Fruit fly (Drosophila melanogaster) whole organism, embryonic: Measurements from ENCODE around the gene CG15160.

Source experiments
- BEAF-32 ChIP-seq: fragments of 200-800 bp; sonication (Bioruptor generic); optimal IDR thresholded peaks from 3 replicates; lab custom pipeline; 2017; ENCODE audit warnings: missing biosample characterization, missing genetic modification characterization, mild to moderate bottlenecking, moderate library complexity, missing genetic modification reagents
- CG10654 ChIP-seq: fragments of 200-800 bp; sonication (Bioruptor generic); optimal IDR thresholded peaks from 2 replicates; lab custom pipeline; 2016; ENCODE audit warnings: missing biosample characterization, missing genetic modification characterization
- CG11398 ChIP-seq: fragments of 200-800 bp; sonication (Bioruptor generic); optimal IDR thresholded peaks from 2 replicates; lab custom pipeline; 2016; ENCODE audit warnings: missing biosample characterization, missing genetic modification characterization
- CG13894 ChIP-seq: fragments of 200-800 bp; sonication (Bioruptor generic); optimal IDR thresholded peaks from 3 replicates; lab custom pipeline; 2018; ENCODE audit warnings: missing biosample characterization, mild to moderate bottlenecking, missing genetic modification characterization, moderate library complexity
- CG1603 ChIP-seq: fragments of 200-800 bp; sonication (Bioruptor generic); optimal IDR thresholded peaks from 2 replicates; lab custom pipeline; 2019; ENCODE audit warnings: missing biosample characterization, mild to moderate bottlenecking, missing genetic modification characterization, moderate library complexity
- CG17328 ChIP-seq: fragments of 200-800 bp; sonication (Bioruptor generic); IDR thresholded peaks from 2 replicates; pipeline ENCODE4 v1.3.6; 2022; ENCODE audit warnings: missing biosample characterization, missing genetic modification characterization
- CG17802 ChIP-seq: fragments of 200-800 bp; sonication (Bioruptor generic); optimal IDR thresholded peaks from 2 replicates; lab custom pipeline; 2018; ENCODE audit warnings: missing biosample characterization, mild to moderate bottlenecking, missing genetic modification characterization, moderate library complexity
- CG18011 ChIP-seq: fragments of 200-800 bp; sonication (Bioruptor generic); optimal IDR thresholded peaks from 2 replicates; lab custom pipeline; 2017; ENCODE audit warnings: missing biosample characterization, missing genetic modification characterization, mild to moderate bottlenecking, moderate library complexity, missing genotype
- CG31388 ChIP-seq: fragments of 200-800 bp; sonication (Bioruptor generic); optimal IDR thresholded peaks from 2 replicates; lab custom pipeline; 2016; ENCODE audit warnings: missing biosample characterization, missing genetic modification characterization
- CG3163 ChIP-seq: fragments of 200-800 bp; sonication (Bioruptor generic); optimal IDR thresholded peaks from 3 replicates; lab custom pipeline; 2016; ENCODE audit warnings: missing biosample characterization, missing genetic modification characterization
- CG33213 ChIP-seq: fragments of 200-800 bp; sonication (Bioruptor generic); optimal IDR thresholded peaks from 3 replicates; lab custom pipeline; 2016; ENCODE audit warnings: missing biosample characterization, missing genetic modification characterization
- CG3838 ChIP-seq: fragments of 200-800 bp; sonication (Bioruptor generic); optimal IDR thresholded peaks from 3 replicates; lab custom pipeline; 2016; ENCODE audit warnings: missing biosample characterization, missing genetic modification characterization
- CG4360 ChIP-seq: fragments of 200-800 bp; sonication (Bioruptor generic); IDR thresholded peaks from 2 replicates; pipeline ENCODE4 v1.3.6; 2022; ENCODE audit warnings: missing biosample characterization, missing genetic modification characterization
- CG4854 ChIP-seq: fragments of 200-800 bp; sonication (Bioruptor generic); optimal IDR thresholded peaks from 2 replicates; lab custom pipeline; 2016; ENCODE audit warnings: missing biosample characterization, missing genetic modification characterization, inconsistent platforms
- CG6175 ChIP-seq: fragments of 200-800 bp; sonication (Bioruptor generic); IDR thresholded peaks from 3 replicates; pipeline ENCODE4 v1.3.6; 2022; ENCODE audit warnings: missing biosample characterization, missing genetic modification characterization
- CG6254 ChIP-seq: fragments of 200-800 bp; sonication (Bioruptor generic); optimal IDR thresholded peaks from 3 replicates; lab custom pipeline; 2017; ENCODE audit warnings: mild to moderate bottlenecking, missing biosample characterization, missing genetic modification reagents, missing genetic modification characterization
- CG6813 ChIP-seq: fragments of 200-800 bp; sonication (Bioruptor generic); optimal IDR thresholded peaks from 2 replicates; lab custom pipeline; 2017; ENCODE audit warnings: missing biosample characterization, missing genetic modification characterization, mild to moderate bottlenecking, moderate library complexity, missing genetic modification reagents
- CG7372 ChIP-seq: fragments of 200-800 bp; sonication (Bioruptor generic); IDR thresholded peaks from 2 replicates; pipeline ENCODE4 v1.3.6; 2022; ENCODE audit warnings: missing biosample characterization, missing genetic modification characterization
- CG7839 ChIP-seq: fragments of 200-800 bp; sonication (Bioruptor generic); optimal IDR thresholded peaks from 3 replicates; lab custom pipeline; 2018; ENCODE audit warnings: missing biosample characterization, mild to moderate bottlenecking, missing genetic modification characterization, moderate library complexity
- CG8290 ChIP-seq, 3 experiments: fragments of 200-800 bp; sonication (Bioruptor generic); optimal IDR thresholded peaks; 2 replicates each; lab custom pipeline; 2016 to 2019; ENCODE audit warnings: missing biosample characterization in 3 of 3, missing genetic modification characterization in 3 of 3, mild to moderate bottlenecking in 2 of 3, moderate library complexity in 1 of 3
- CG9215 ChIP-seq: fragments of 200-800 bp; sonication (Bioruptor generic); IDR thresholded peaks from 2 replicates; pipeline ENCODE4 v1.3.6; 2022; ENCODE audit warnings: missing biosample characterization, missing genetic modification characterization
- CG9797 ChIP-seq: fragments of 200-800 bp; sonication (Bioruptor generic); optimal IDR thresholded peaks from 3 replicates; lab custom pipeline; 2018; ENCODE audit warnings: missing biosample characterization, mild to moderate bottlenecking, missing genetic modification characterization
- D19A ChIP-seq: fragments of 200-800 bp; optimal IDR thresholded peaks from 3 replicates; lab custom pipeline; 2019; ENCODE audit warnings: missing biosample characterization, mild to moderate bottlenecking, missing genetic modification characterization, moderate library complexity
- D19B ChIP-seq: fragments of 200-800 bp; sonication (Bioruptor generic); optimal IDR thresholded peaks from 2 replicates; lab custom pipeline; 2017; ENCODE audit warnings: missing biosample characterization, mild to moderate bottlenecking, missing genetic modification characterization
- Dp ChIP-seq: fragments of 200-800 bp; sonication (Bioruptor generic); optimal IDR thresholded peaks from 2 replicates; lab custom pipeline; 2018; ENCODE audit warnings: missing biosample characterization, mild to moderate bottlenecking, missing genetic modification characterization, moderate library complexity
- Eip74EF ChIP-seq, 2 experiments: fragments of 200-800 bp in 1 of 2; fragments of >200 bp in 1 of 2; sonication (Bioruptor generic) in 1 of 2; optimal IDR thresholded peaks; 2 replicates each; lab custom pipeline; 2017 to 2019; ENCODE audit warnings: missing biosample characterization in 2 of 2, missing genetic modification characterization in 2 of 2, mild to moderate bottlenecking in 1 of 2, moderate library complexity in 1 of 2
- Gug ChIP-seq: fragments of 200-800 bp; sonication (Bioruptor generic); IDR thresholded peaks from 4 replicates; pipeline ENCODE4 v1.3.6; 2022; ENCODE audit warnings: missing biosample characterization, missing genetic modification characterization
- Hr39 ChIP-seq: fragments of >200 bp; optimal IDR thresholded peaks from 2 replicates; lab custom pipeline; 2017
- Hr51 ChIP-seq, 2 experiments: fragments of 200-800 bp; sonication (Bioruptor generic); optimal IDR thresholded peaks; 2 replicates in 1 of 2; 3 replicates in 1 of 2; lab custom pipeline; 2016 to 2018; ENCODE audit warnings: missing biosample characterization in 2 of 2, missing genetic modification characterization in 2 of 2, mild to moderate bottlenecking in 1 of 2, moderate library complexity in 1 of 2
- Kr ChIP-seq: fragments of 200-800 bp; sonication (Bioruptor generic); optimal IDR thresholded peaks from 2 replicates; lab custom pipeline; 2017; ENCODE audit warnings: missing biosample characterization, mild to moderate bottlenecking, missing genetic modification characterization
- Max ChIP-seq: fragments of 200-800 bp; sonication (Bioruptor generic); optimal IDR thresholded peaks from 2 replicates; lab custom pipeline; 2016; ENCODE audit warnings: missing biosample characterization, mild to moderate bottlenecking, missing genetic modification characterization
- NFAT ChIP-seq: fragments of 200-800 bp; sonication (Bioruptor generic); IDR thresholded peaks from 2 replicates; pipeline ENCODE4 v1.3.6; 2022; ENCODE audit warnings: missing biosample characterization, missing genetic modification characterization
- Ravus ChIP-seq: fragments of 200-800 bp; sonication (Bioruptor generic); IDR thresholded peaks from 2 replicates; pipeline ENCODE4 v1.3.6; 2022; ENCODE audit warnings: missing biosample characterization, missing genetic modification characterization
- Sry-δ ChIP-seq: fragments of 200-800 bp; sonication (Bioruptor generic); optimal IDR thresholded peaks from 2 replicates; lab custom pipeline; 2016; ENCODE audit warnings: missing biosample characterization, missing genetic modification characterization
- Stat92E ChIP-seq, 3 experiments: fragments of >200 bp in 2 of 3; fragments of 200-800 bp in 1 of 3; sonication (Bioruptor generic) in 1 of 3; optimal IDR thresholded peaks; 2 replicates each; lab custom pipeline; 2017 to 2019; ENCODE audit warnings: missing biosample characterization in 3 of 3, missing genetic modification characterization in 3 of 3, mild to moderate bottlenecking in 1 of 3, moderate library complexity in 1 of 3
- Taf1 ChIP-seq: fragments of 200-800 bp; sonication (Bioruptor generic); IDR thresholded peaks from 2 replicates; pipeline ENCODE4 v1.3.6; 2022; ENCODE audit warnings: missing biosample characterization, missing genetic modification characterization
- dmrt11E ChIP-seq: fragments of 200-800 bp; sonication (Bioruptor generic); optimal IDR thresholded peaks from 3 replicates; lab custom pipeline; 2018; ENCODE audit warnings: missing biosample characterization, mild to moderate bottlenecking, missing genetic modification characterization, moderate library complexity
- emc ChIP-seq: fragments of 200-800 bp; sonication (Bioruptor generic); optimal IDR thresholded peaks from 2 replicates; lab custom pipeline; 2016; ENCODE audit warnings: missing biosample characterization, missing genetic modification characterization
- esg ChIP-seq: fragments of 200-800 bp; sonication (Bioruptor generic); conservative IDR thresholded peaks from 2 replicates; pipeline ENCODE4 v1.3.6; 2022; ENCODE audit warnings: missing biosample characterization, missing genetic modification characterization
- exex ChIP-seq: fragments of 200-800 bp; sonication (Bioruptor generic); optimal IDR thresholded peaks from 4 replicates; lab custom pipeline; 2018; ENCODE audit warnings: missing biosample characterization, mild to moderate bottlenecking, missing genetic modification characterization, moderate library complexity
- gcm ChIP-seq: fragments of 200-800 bp; sonication (Bioruptor generic); optimal IDR thresholded peaks from 2 replicates; lab custom pipeline; 2019; ENCODE audit warnings: missing biosample characterization, mild to moderate bottlenecking, missing genetic modification characterization, moderate library complexity
- gem ChIP-seq: fragments of 200-800 bp; sonication (Bioruptor generic); optimal IDR thresholded peaks from 2 replicates; lab custom pipeline; 2019; ENCODE audit warnings: missing biosample characterization, mild to moderate bottlenecking, missing genetic modification characterization, moderate library complexity
- grn ChIP-seq: fragments of 200-800 bp; sonication (Bioruptor generic); optimal IDR thresholded peaks from 3 replicates; lab custom pipeline; 2017; ENCODE audit warnings: missing biosample characterization, missing genetic modification characterization
- knrl ChIP-seq: fragments of 200-800 bp; sonication (Bioruptor generic); IDR thresholded peaks from 3 replicates; pipeline ENCODE4 v1.3.6; 2022; ENCODE audit warnings: missing biosample characterization, missing genetic modification characterization; ENCODE audit not compliant: partially characterized antibody
- mam ChIP-seq: fragments of 200-800 bp; sonication (Bioruptor generic); optimal IDR thresholded peaks from 3 replicates; lab custom pipeline; 2016; ENCODE audit warnings: missing biosample characterization, missing genetic modification characterization
- peb ChIP-seq: fragments of 200-800 bp; sonication (Bioruptor generic); IDR thresholded peaks from 2 replicates; pipeline ENCODE4 v1.3.6; 2022; ENCODE audit warnings: missing biosample characterization, missing genetic modification characterization
- pnt ChIP-seq: fragments of 200-800 bp; sonication (Bioruptor generic); optimal IDR thresholded peaks from 3 replicates; lab custom pipeline; 2016; ENCODE audit warnings: missing biosample characterization, missing genetic modification characterization
- psq ChIP-seq: fragments of 200-800 bp; sonication (Bioruptor generic); optimal IDR thresholded peaks from 2 replicates; lab custom pipeline; 2017; ENCODE audit warnings: missing biosample characterization, missing genetic modification characterization
- pzg ChIP-seq: fragments of 200-800 bp; sonication (Bioruptor generic); optimal IDR thresholded peaks from 3 replicates; lab custom pipeline; 2018; ENCODE audit warnings: missing biosample characterization, mild to moderate bottlenecking, missing genetic modification characterization, moderate library complexity
- wor ChIP-seq: fragments of 200-800 bp; sonication (Bioruptor generic); IDR thresholded peaks from 2 replicates; pipeline ENCODE4 v1.3.6; 2022; ENCODE audit warnings: missing biosample characterization, missing genetic modification characterization

CG15160 gene

dm6 chr2L:18626987-18627386 is 36.3 kb downstream of the CG15160 start (continued):
- TF ChIP-seq Max (GFP tag; lab: Kevin White, UChicago): peak; percentile 79
- no peak for TF ChIP-seq BEAF-32
- peak in 1 of 3 experiments; percentile 12 for TF ChIP-seq Stat92E (GFP tag; optimal IDR thresholded peaks at IDR 0.05; lab: Kevin White, UChicago)
- TF ChIP-seq CG7839 (tag; lab: Kevin White, UChicago): peak; percentile 63
- peak; percentile 74 for TF ChIP-seq CG6254
- peak; percentile 67 for TF ChIP-seq Kr (GFP tag; lab: Kevin White, UChicago)
- TF ChIP-seq pzg: no peak
- peak; percentile 49 for TF ChIP-seq emc (GFP tag; lab: Kevin White, UChicago)
- TF ChIP-seq CG10654: peak; percentile 27
- peak; percentile 45 for TF ChIP-seq Sry-δ (GFP tag; lab: Kevin White, UChicago)
- TF ChIP-seq CG6813 (GFP tag; lab: Kevin White, UChicago): peak; percentile 91
- peak; percentile 43 for TF ChIP-seq D19A (tag; lab: Kevin White, UChicago)
- peak; percentile 64 for TF ChIP-seq mam (GFP tag; lab: Kevin White, UChicago)
- peak; percentile 72 for TF ChIP-seq psq (GFP tag; lab: Kevin White, UChicago)
- TF ChIP-seq CG4360: peak; percentile 52
- TF ChIP-seq CG31388 (GFP tag; lab: Kevin White, UChicago): peak; percentile 60
- TF ChIP-seq pnt (GFP tag; lab: Kevin White, UChicago): peak; percentile 77
- no peak for TF ChIP-seq knrl
- TF ChIP-seq exex (tag; lab: Kevin White, UChicago): peak; percentile 71
- peak; percentile 87 for TF ChIP-seq grn (GFP tag; lab: Kevin White, UChicago)
- no peak for TF ChIP-seq Gug
- TF ChIP-seq Eip74EF (GFP tag; optimal IDR thresholded peaks at IDR 0.05; lab: Kevin White, UChicago): peak in 1 of 2 experiments; percentile 92
- peak; percentile 81 for TF ChIP-seq CG3838 (GFP tag; lab: Kevin White, UChicago)
- TF ChIP-seq CG8290 (GFP tag; optimal IDR thresholded peaks at IDR 0.05; lab: Kevin White, UChicago): peak; percentile 55
- peak; percentile 56 to 83 for TF ChIP-seq CG8290 (tag; optimal IDR thresholded peaks at IDR 0.05; lab: Kevin White, UChicago)
- TF ChIP-seq CG17328 (GFP tag; lab: Robert Waterston, UW): peak; percentile 59
- no peak; the same call in 1 of the 2 replicates for TF ChIP-seq peb (GFP tag; lab: Robert Waterston, UW)
- TF ChIP-seq CG1603 (tag; lab: Kevin White, UChicago): peak; percentile 68
- TF ChIP-seq esg: no peak
- TF ChIP-seq Hr39: no peak
- TF ChIP-seq CG17802 (tag; lab: Kevin White, UChicago): no peak
- TF ChIP-seq CG4854 (GFP tag; lab: Kevin White, UChicago): peak; percentile 90
- TF ChIP-seq CG18011 (GFP tag; lab: Kevin White, UChicago): peak; percentile 76
- peak; percentile 78 for TF ChIP-seq gcm (GFP tag; lab: Kevin White, UChicago)
- TF ChIP-seq Ravus: no peak
- no peak for TF ChIP-seq wor (GFP tag; lab: Robert Waterston, UW)
- TF ChIP-seq CG6175: 0 out of 3 replicates have a peak, but pooled peaks have one; percentile 30
- peak; percentile 90 for TF ChIP-seq CG11398 (GFP tag; lab: Kevin White, UChicago)
- peak; percentile 65 for TF ChIP-seq dmrt11E (tag; lab: Kevin White, UChicago)
- no peak for TF ChIP-seq CG9797 (GFP tag; lab: Kevin White, UChicago)
- no peak for TF ChIP-seq CG9215 (GFP tag; lab: Robert Waterston, UW)
- TF ChIP-seq CG3163 (GFP tag; lab: Kevin White, UChicago): peak; percentile 78
- TF ChIP-seq CG7372 (GFP tag; lab: Robert Waterston, UW): no peak
- TF ChIP-seq gem: peak; percentile 83
- peak; percentile 90 for TF ChIP-seq CG33213
- 0 out of 2 replicates have a peak, but pooled peaks have one; percentile 9 for TF ChIP-seq Taf1 (GFP tag; lab: Robert Waterston, UW)
- peak; percentile 27; the same call in 1 of the 2 replicates for TF ChIP-seq NFAT (GFP tag; lab: Robert Waterston, UW)
- TF ChIP-seq Hr51 (GFP tag; optimal IDR thresholded peaks at IDR 0.05; lab: Kevin White, UChicago): peak; percentile 59 to 83
- TF ChIP-seq CG13894: peak; percentile 77
- peak; percentile 46 for TF ChIP-seq D19B (GFP tag; lab: Kevin White, UChicago)
- no peak for TF ChIP-seq Dp (GFP tag; lab: Kevin White, UChicago)
